Worm (Caenorhabditis elegans): ENCODE data around the gene chil-10.

The chil-10 gene

ce11 chrX:974499-975235 lies 17.0 kb downstream of the chil-10 start, which contains the start of gene vps-45 (continued):
- TF ChIP-seq snpc-1.2 (GFP tag; IDR thresholded peaks at IDR 0.05) = no peak
- no peak for TF ChIP-seq Y105C5A.15 (GFP tag; IDR thresholded peaks at IDR 0.05)
- no peak for TF ChIP-seq ZK546.5 (tag; optimal IDR thresholded peaks at IDR 0.05)
- TF ChIP-seq Y48G9A.11 (GFP tag; IDR thresholded peaks at IDR 0.05) = no peak
- TF ChIP-seq duxl-1 (tag; optimal IDR thresholded peaks at IDR 0.05; ENCODE audit: poor library complexity) = peak; percentile 37
- TF ChIP-seq nhr-25 (tag; optimal IDR thresholded peaks at IDR 0.05; ENCODE audit: borderline replicate concordance, insufficient read depth) = no peak
- TF ChIP-seq vab-7 (GFP tag; IDR thresholded peaks at IDR 0.05) = no peak
- no peak for TF ChIP-seq T26A8.4 (GFP tag; IDR thresholded peaks at IDR 0.05)
- TF ChIP-seq daf-12 (tag; optimal IDR thresholded peaks at IDR 0.05) = no peak
- TF ChIP-seq lin-13 (GFP tag; optimal IDR thresholded peaks at IDR 0.05) = no peak
- no peak for TF ChIP-seq ceh-32 (tag; optimal IDR thresholded peaks at IDR 0.05; ENCODE audit: poor library complexity)

- no peak for TF ChIP-seq ZK546.5 (tag; optimal IDR thresholded peaks at IDR 0.05)
- TF ChIP-seq set-16 (GFP tag; IDR thresholded peaks at IDR 0.05) = no peak
- no peak for TF ChIP-seq mes-2 (tag; optimal IDR thresholded peaks at IDR 0.05; ENCODE audit: poor library complexity, severe bottlenecking)
- no peak for TF ChIP-seq arid-1 (GFP tag; conservative IDR thresholded peaks at IDR 0.05)
- no peak for TF ChIP-seq ceh-82 (tag; optimal IDR thresholded peaks at IDR 0.05)
- no peak for TF ChIP-seq aha-1 (tag)
- TF ChIP-seq madf-9 (GFP tag; conservative IDR thresholded peaks at IDR 0.05) = no peak
- no peak for TF ChIP-seq nhr-28 (tag; optimal IDR thresholded peaks at IDR 0.05)
- TF ChIP-seq ama-1 (optimal IDR thresholded peaks at IDR 0.05) = no peak
- no peak for TF ChIP-seq ceh-62 (tag; optimal IDR thresholded peaks at IDR 0.05)
- TF ChIP-seq snpc-1.2 (GFP tag; IDR thresholded peaks at IDR 0.05) = no peak
- no peak for TF ChIP-seq ceh-44 (GFP tag; IDR thresholded peaks at IDR 0.05)
- no peak for TF ChIP-seq nhr-76 (tag; optimal IDR thresholded peaks at IDR 0.05)
- no peak for TF ChIP-seq Y105C5A.15 (GFP tag; IDR thresholded peaks at IDR 0.05)
- TF ChIP-seq mdt-29 (GFP tag; IDR thresholded peaks at IDR 0.05) = no peak
- TF ChIP-seq zip-2 (tag; optimal IDR thresholded peaks at IDR 0.05) = no peak
Measured at ce11 chrX:975236-975535, 17.5 kb downstream of the chil-10 start.

- TF ChIP-seq skn-1 (tag; optimal IDR thresholded peaks at IDR 0.05) = no peak
- TF ChIP-seq egl-43 (GFP tag; IDR thresholded peaks at IDR 0.05) = no peak
- TF ChIP-seq hlh-11 (tag; optimal IDR thresholded peaks at IDR 0.05) = peak; percentile 93
- peak; percentile 98 for TF ChIP-seq php-3 (GFP tag; IDR thresholded peaks at IDR 0.05)
- peak; percentile 74 for TF ChIP-seq nhr-6 (tag; optimal IDR thresholded peaks at IDR 0.05)
- no peak for TF ChIP-seq F37D6.2 (tag; optimal IDR thresholded peaks at IDR 0.05)
- 0 out of 2 replicates have a peak, but pooled peaks have one; percentile 10 for TF ChIP-seq lin-38 (GFP tag; IDR thresholded peaks at IDR 0.05)
- TF ChIP-seq hmg-1.1 (GFP tag; IDR thresholded peaks at IDR 0.05) = no peak
- TF ChIP-seq dve-1 (tag; optimal IDR thresholded peaks at IDR 0.05; ENCODE audit: insufficient read depth) = peak; percentile 97
- TF ChIP-seq tra-1 (GFP tag; IDR thresholded peaks at IDR 0.05) = peak; percentile 97
- peak in 1 of 2 experiments; percentile 56 for TF ChIP-seq mdl-1 (tag; optimal IDR thresholded peaks at IDR 0.05)
- no peak for TF ChIP-seq fkh-10 (GFP tag; optimal IDR thresholded peaks at IDR 0.05)
- TF ChIP-seq ceh-62 (tag; optimal IDR thresholded peaks at IDR 0.05) = no peak
- no peak for TF ChIP-seq spr-1 (tag; optimal IDR thresholded peaks at IDR 0.05)
- TF ChIP-seq daf-12 (tag; optimal IDR thresholded peaks at IDR 0.05) = no peak
- TF ChIP-seq nhr-41 (GFP tag; IDR thresholded peaks at IDR 0.05) = 0 out of 2 replicates have a peak, but pooled peaks have one; percentile 46
- TF ChIP-seq Y48G9A.11 (GFP tag; IDR thresholded peaks at IDR 0.05) = no peak
- TF ChIP-seq saeg-2 (GFP tag; IDR thresholded peaks at IDR 0.05) = peak; percentile 65; the same call in 1 of the 2 replicates
- TF ChIP-seq nhr-11 (tag; optimal IDR thresholded peaks at IDR 0.05) = no peak
- TF ChIP-seq nhr-77 (tag; optimal IDR thresholded peaks at IDR 0.05) = peak; percentile 85
- TF ChIP-seq nhr-10 (tag; optimal IDR thresholded peaks at IDR 0.05) = peak; percentile 29
- TF ChIP-seq nhr-102 (tag; optimal IDR thresholded peaks at IDR 0.05) = peak; percentile 61
- TF ChIP-seq lsy-2 (tag; optimal IDR thresholded peaks at IDR 0.05) = peak in 1 of 2 experiments; percentile 51
- peak; percentile 18 for TF ChIP-seq ztf-7 (tag; optimal IDR thresholded peaks at IDR 0.05)
- TF ChIP-seq mxl-2 (GFP tag; conservative IDR thresholded peaks at IDR 0.05) = no peak
- TF ChIP-seq nhr-25 (tag; optimal IDR thresholded peaks at IDR 0.05; ENCODE audit: borderline replicate concordance, insufficient read depth) = no peak
Measured at ce11 chrX:977958-978686, 20.4 kb downstream of the chil-10 start, which contains the start of gene abhd-3.2. Gene abhd-3.2 (minus strand): TSS chrX:978008.
